Worm (Caenorhabditis elegans) whole organism, L1 larva: ENCODE measurements around the gene F35D11.3.

Experiments used
- C04F5.9 ChIP-seq: sonication (generic microtip); optimal IDR thresholded peaks from 2 replicates; lab custom pipeline; 2016; ENCODE audit warnings: missing genetic modification characterization, missing compliant biosample characterization
- ceh-63 ChIP-seq: fragments of 200-800 bp; sonication (Bioruptor generic); optimal IDR thresholded peaks from 2 replicates; lab custom pipeline; 2018; ENCODE audit warnings: mild to moderate bottlenecking, missing genetic modification characterization, missing compliant biosample characterization
- elt-2 ChIP-seq: sonication (generic microtip); optimal IDR thresholded peaks from 2 replicates; lab custom pipeline; 2016; ENCODE audit warnings: missing genetic modification characterization, mild to moderate bottlenecking, inconsistent platforms, missing compliant biosample characterization, missing genetic modification reagents
- lin-39 ChIP-seq: fragments of 150-350 bp; optimal IDR thresholded peaks from 2 replicates; lab custom pipeline; 2014; ENCODE audit warnings: missing biosample characterization, missing genetic modification reagents, missing genetic modification characterization
- mdl-1 ChIP-seq, 2 experiments: fragments of 150-350 bp; optimal IDR thresholded peaks; 2 replicates each; lab custom pipeline; 2014 to 2017; ENCODE audit warnings: missing biosample characterization in 2 of 2, missing genetic modification characterization in 2 of 2, inconsistent platforms in 1 of 2
- nhr-12 ChIP-seq: sonication (generic microtip); optimal IDR thresholded peaks from 2 replicates; lab custom pipeline; 2017; ENCODE audit warnings: missing biosample characterization, missing genetic modification characterization
- nhr-237 ChIP-seq: fragments of 150-350 bp; optimal IDR thresholded peaks from 2 replicates; lab custom pipeline; 2014; ENCODE audit warnings: missing biosample characterization, missing genetic modification characterization
- nhr-47 ChIP-seq: sonication (generic microtip); optimal IDR thresholded peaks from 2 replicates; lab custom pipeline; 2016; ENCODE audit warnings: mild to moderate bottlenecking, missing genetic modification characterization, moderate library complexity, missing compliant biosample characterization
- nhr-90 ChIP-seq: sonication (generic microtip); optimal IDR thresholded peaks from 2 replicates; lab custom pipeline; 2016; ENCODE audit warnings: mild to moderate bottlenecking, missing genetic modification characterization, missing compliant biosample characterization; ENCODE audit not compliant: poor library complexity
- skn-1 ChIP-seq: fragments of 150-350 bp; optimal IDR thresholded peaks from 2 replicates; lab custom pipeline; 2014; ENCODE audit warnings: missing biosample characterization, missing genetic modification characterization
- snpc-4 ChIP-seq: fragments of 150-350 bp; optimal IDR thresholded peaks from 2 replicates; lab custom pipeline; 2014; ENCODE audit warnings: missing biosample characterization, missing genetic modification characterization
- sptf-1 ChIP-seq: fragments of 150-350 bp; optimal IDR thresholded peaks from 2 replicates; lab custom pipeline; 2014; ENCODE audit warnings: missing biosample characterization, missing genetic modification characterization
- unc-62 ChIP-seq: fragments of 150-350 bp; optimal IDR thresholded peaks from 2 replicates; lab custom pipeline; 2014; ENCODE audit warnings: missing biosample characterization, missing genetic modification reagents, missing genetic modification characterization

- TF ChIP-seq unc-62 (no peak), C04F5.9 (no peak), sptf-1 (tag; lab: Kevin White, UChicago) (no peak), nhr-12 (tag; lab: Kevin White, UChicago) (no peak), nhr-47 (tag; lab: Kevin White, UChicago) (no peak), lin-39 (no peak), skn-1 (tag; lab: Kevin White, UChicago) (no peak), nhr-90 (tag; lab: Kevin White, UChicago) (no peak), ceh-63 (GFP tag; lab: Kevin White, UChicago) (no peak), mdl-1 (tag; optimal IDR thresholded peaks at IDR 0.05; lab: Kevin White, UChicago) (no peak), nhr-237 (tag; lab: Kevin White, UChicago) (no peak), elt-2 (tag; lab: Kevin White, UChicago) (no peak), snpc-4 (tag; lab: Kevin White, UChicago) (no peak)
Observed at ce11 chrII:4604680-4605079, 3.5 kb upstream of the F35D11.3 start.
